Fruit fly (Drosophila melanogaster) whole organism, pupa: ENCODE data around the gene Nepl15.

Source experiments
- CG14655 ChIP-seq: fragments of 200-800 bp; sonication (Bioruptor generic); optimal IDR thresholded peaks from 3 replicates; lab custom pipeline; 2017; ENCODE audit warnings: mild to moderate bottlenecking, missing biosample characterization, missing genetic modification reagents, missing genetic modification characterization
- CG17806 ChIP-seq: fragments of 200-800 bp; sonication (Bioruptor generic); optimal IDR thresholded peaks from 2 replicates; lab custom pipeline; 2018; ENCODE audit warnings: missing biosample characterization, mild to moderate bottlenecking, missing genetic modification characterization, moderate library complexity
- Pif1A ChIP-seq: fragments of 200-800 bp; sonication (Bioruptor generic); optimal IDR thresholded peaks from 3 replicates; lab custom pipeline; 2016; ENCODE audit warnings: missing biosample characterization, missing genetic modification characterization
- Pif1B ChIP-seq: fragments of 200-800 bp; sonication (Bioruptor generic); optimal IDR thresholded peaks from 3 replicates; lab custom pipeline; 2016; ENCODE audit warnings: missing biosample characterization, missing genetic modification characterization
- fd96Ca ChIP-seq: fragments of 200-800 bp; sonication (Bioruptor generic); IDR thresholded peaks from 3 replicates; pipeline ENCODE4 v1.3.6; 2022; ENCODE audit warnings: missing biosample characterization, missing genetic modification characterization
- gl ChIP-seq: fragments of 200-800 bp; sonication (Bioruptor generic); optimal IDR thresholded peaks from 2 replicates; lab custom pipeline; 2018; ENCODE audit warnings: missing biosample characterization, mild to moderate bottlenecking, missing genetic modification characterization

DNA sequence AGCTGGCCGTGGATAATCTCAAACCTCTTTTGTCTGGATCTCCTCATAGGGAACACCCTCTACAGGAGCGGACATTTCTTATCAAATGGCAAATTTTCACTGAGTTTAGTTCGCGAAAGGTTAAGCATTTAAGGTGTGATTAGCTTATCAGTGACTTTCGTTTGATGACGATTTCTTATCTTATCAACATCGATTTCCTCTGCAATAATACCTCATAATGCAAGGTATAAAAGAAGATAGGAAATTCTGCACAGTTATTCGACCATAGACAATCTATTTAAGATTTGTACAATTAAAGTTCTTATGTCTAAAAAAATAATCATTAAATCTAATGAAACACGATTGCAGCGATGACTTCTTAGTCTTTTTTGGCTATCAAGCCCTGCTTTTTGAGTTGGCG is 32.2 kb downstream of the Nepl15 start, which contains the start of gene Takl2:
- TF ChIP-seq CG17806 = no peak
- TF ChIP-seq gl = no peak
- no peak for TF ChIP-seq CG14655 (GFP tag; lab: Kevin White, UChicago)
- TF ChIP-seq Pif1B (GFP tag; lab: Kevin White, UChicago) = no peak
- TF ChIP-seq Pif1A (GFP tag; lab: Kevin White, UChicago) = no peak
- no peak for TF ChIP-seq fd96Ca (GFP tag; lab: Robert Waterston, UW)
